Worm (Caenorhabditis elegans) whole organism, L4/young adult: ENCODE results near the gene gcc-1.

ENCODE experiments used
- W03F9.2 ChIP-seq: fragments of 150-350 bp; optimal IDR thresholded peaks from 2 replicates; lab custom pipeline; 2014; ENCODE audit warnings: missing biosample characterization, missing genetic modification characterization
- dao-5 ChIP-seq: sonication (generic microtip); optimal IDR thresholded peaks from 2 replicates; lab custom pipeline; 2016; ENCODE audit warnings: missing genotype, missing genetic modification characterization, moderate library complexity, missing compliant biosample characterization
- him-1 ChIP-seq: sonication (generic microtip); optimal IDR thresholded peaks from 2 replicates; lab custom pipeline; 2016; ENCODE audit warnings: missing genotype, missing genetic modification reagents, missing genetic modification characterization, missing compliant biosample characterization

The gcc-1 gene

ce11 chrX:3159542-3159941 is at the start of gene gcc-1:
gcc-1 (plus strand) TSS chrX:3159940.
- TF ChIP-seq him-1 (tag; lab: Kevin White, UChicago) = no peak
- no peak for TF ChIP-seq dao-5 (tag; lab: Kevin White, UChicago)
- TF ChIP-seq W03F9.2 (tag; lab: Kevin White, UChicago) = no peak

ce11 chrX:3110576-3110975 is 49.2 kb upstream of the gcc-1 start, which contains the start of gene gpcp-1:
gpcp-1 (minus strand) TSS chrX:3110628.
- TF ChIP-seq W03F9.2 (tag; lab: Kevin White, UChicago) (no peak), dao-5 (tag; lab: Kevin White, UChicago) (no peak), him-1 (tag; lab: Kevin White, UChicago) (no peak)

ce11 chrX:3111066-3111465 is 48.7 kb upstream of the gcc-1 start:
- TF ChIP-seq him-1 (tag; lab: Kevin White, UChicago) (peak; percentile 76), dao-5 (tag; lab: Kevin White, UChicago) (no peak)

ce11 chrX:3111687-3112086 is 48.1 kb upstream of the gcc-1 start:
- TF ChIP-seq W03F9.2 (tag; lab: Kevin White, UChicago) (no peak), dao-5 (tag; lab: Kevin White, UChicago) (no peak), him-1 (tag; lab: Kevin White, UChicago) (no peak)

ce11 chrX:3112946-3113427 is 46.8 kb upstream of the gcc-1 start, which contains the start of gene gpd-3:
gpd-3 (minus strand) TSS chrX:3113341.
- TF ChIP-seq dao-5 (tag; lab: Kevin White, UChicago) (no peak), him-1 (tag; lab: Kevin White, UChicago) (no peak), W03F9.2 (tag; lab: Kevin White, UChicago) (no peak)

- TF ChIP-seq dao-5 (tag; lab: Kevin White, UChicago) = no peak
- no peak for TF ChIP-seq W03F9.2 (tag; lab: Kevin White, UChicago)
- TF ChIP-seq him-1 (tag; lab: Kevin White, UChicago) = no peak
Observed at ce11 chrX:3114306-3115133, 45.2 kb upstream of the gcc-1 start, which contains the start of gene gpd-2. gpd-2 (minus strand) TSS chrX:3114689.

ce11 chrX:3115134-3116032 is 44.4 kb upstream of the gcc-1 start:
- no peak for TF ChIP-seq dao-5 (tag; lab: Kevin White, UChicago)
- no peak for TF ChIP-seq him-1 (tag; lab: Kevin White, UChicago)
- peak; percentile 26 for TF ChIP-seq W03F9.2 (tag; lab: Kevin White, UChicago)

- TF ChIP-seq dao-5 (tag; lab: Kevin White, UChicago) (peak; percentile 42), him-1 (tag; lab: Kevin White, UChicago) (peak; percentile 85), W03F9.2 (tag; lab: Kevin White, UChicago) (no peak)
Observed at ce11 chrX:3116033-3116876, 43.5 kb upstream of the gcc-1 start, which contains the start of gene mai-1. mai-1 (minus strand) TSS chrX:3116589.

- TF ChIP-seq W03F9.2 (tag; lab: Kevin White, UChicago) (no peak), dao-5 (tag; lab: Kevin White, UChicago) (no peak), him-1 (tag; lab: Kevin White, UChicago) (no peak)
Observed at ce11 chrX:3117204-3117603, 42.5 kb upstream of the gcc-1 start.

ce11 chrX:3118596-3119287 is 41.0 kb upstream of the gcc-1 start:
- no peak for TF ChIP-seq W03F9.2 (tag; lab: Kevin White, UChicago)
- no peak for TF ChIP-seq him-1 (tag; lab: Kevin White, UChicago)
- no peak for TF ChIP-seq dao-5 (tag; lab: Kevin White, UChicago)

- TF ChIP-seq dao-5 (tag; lab: Kevin White, UChicago) = no peak
- no peak for TF ChIP-seq him-1 (tag; lab: Kevin White, UChicago)
- TF ChIP-seq W03F9.2 (tag; lab: Kevin White, UChicago) = no peak
Observed at ce11 chrX:3119606-3120005, 40.1 kb upstream of the gcc-1 start.
